Worm (Caenorhabditis elegans) whole organism, L4/young adult: ENCODE measurements around the gene ard-1.

Experiments used
- dao-5 ChIP-seq: sonication (generic microtip); optimal IDR thresholded peaks from 2 replicates; lab custom pipeline; 2016; ENCODE audit warnings: missing genotype, missing genetic modification characterization, moderate library complexity, missing compliant biosample characterization
- him-1 ChIP-seq: sonication (generic microtip); optimal IDR thresholded peaks from 2 replicates; lab custom pipeline; 2016; ENCODE audit warnings: missing genotype, missing genetic modification reagents, missing genetic modification characterization, missing compliant biosample characterization

- TF ChIP-seq him-1 (tag; lab: Kevin White, UChicago) (no peak), dao-5 (tag; lab: Kevin White, UChicago) (no peak)
Observed at ce11 chrIV:11176967-11177366, 45.9 kb downstream of the ard-1 start, which contains the start of gene rap-3.
